Fruit fly (Drosophila melanogaster) whole organism, wandering third instar larva: ENCODE results near the gene pn.

Source experiments
- CG32264 ChIP-seq: fragments of 200-800 bp; sonication (Bioruptor generic); optimal IDR thresholded peaks from 2 replicates; lab custom pipeline; 2016; ENCODE audit warnings: missing biosample characterization, missing genetic modification characterization
- CrebA ChIP-seq: fragments of 200-800 bp; sonication (Bioruptor generic); optimal IDR thresholded peaks from 2 replicates; lab custom pipeline; 2016; ENCODE audit warnings: missing biosample characterization, mild to moderate bottlenecking, missing genetic modification characterization, borderline replicate concordance
- Hr78 ChIP-seq: fragments of >200 bp; optimal IDR thresholded peaks from 2 replicates; lab custom pipeline; 2017; ENCODE audit warnings: missing biosample characterization, missing genetic modification characterization
- Hr83 ChIP-seq: fragments of 200-300 bp; sonication (Bioruptor generic); optimal IDR thresholded peaks from 2 replicates; lab custom pipeline; 2016; ENCODE audit warnings: missing biosample characterization, mild to moderate bottlenecking, missing genetic modification characterization, moderate library complexity; ENCODE audit not compliant: poor library complexity, severe bottlenecking
- Jra ChIP-seq: sonication (Bioruptor generic); optimal IDR thresholded peaks from 2 replicates; lab custom pipeline; 2016; ENCODE audit warnings: missing biosample characterization, missing genetic modification characterization
- Myc ChIP-seq: fragments of >200 bp; optimal IDR thresholded peaks from 2 replicates; lab custom pipeline; 2017
- Rel ChIP-seq, 2 experiments: fragments of 200-800 bp; sonication (Bioruptor generic) in 1 of 2; optimal IDR thresholded peaks; 2 replicates in 1 of 2; 3 replicates in 1 of 2; lab custom pipeline; 2016 to 2019; ENCODE audit warnings: mild to moderate bottlenecking in 2 of 2, missing biosample characterization in 2 of 2, missing genetic modification characterization in 2 of 2, moderate library complexity in 1 of 2
- dsf ChIP-seq: sonication (Bioruptor generic); optimal IDR thresholded peaks from 2 replicates; lab custom pipeline; 2016; ENCODE audit warnings: missing biosample characterization, missing genetic modification characterization, borderline replicate concordance
- fru ChIP-seq: fragments of 200-800 bp; sonication (Bioruptor generic); optimal IDR thresholded peaks from 3 replicates; lab custom pipeline; 2016; ENCODE audit warnings: missing biosample characterization, mild to moderate bottlenecking, missing genetic modification characterization
- lola ChIP-seq: fragments of >200 bp; optimal IDR thresholded peaks from 2 replicates; lab custom pipeline; 2017; ENCODE audit warnings: missing biosample characterization, missing genetic modification characterization
- psq ChIP-seq: fragments of 200-800 bp; sonication (Bioruptor generic); optimal IDR thresholded peaks from 3 replicates; lab custom pipeline; 2017; ENCODE audit warnings: missing biosample characterization, mild to moderate bottlenecking, missing genetic modification characterization, moderate library complexity

DNA sequence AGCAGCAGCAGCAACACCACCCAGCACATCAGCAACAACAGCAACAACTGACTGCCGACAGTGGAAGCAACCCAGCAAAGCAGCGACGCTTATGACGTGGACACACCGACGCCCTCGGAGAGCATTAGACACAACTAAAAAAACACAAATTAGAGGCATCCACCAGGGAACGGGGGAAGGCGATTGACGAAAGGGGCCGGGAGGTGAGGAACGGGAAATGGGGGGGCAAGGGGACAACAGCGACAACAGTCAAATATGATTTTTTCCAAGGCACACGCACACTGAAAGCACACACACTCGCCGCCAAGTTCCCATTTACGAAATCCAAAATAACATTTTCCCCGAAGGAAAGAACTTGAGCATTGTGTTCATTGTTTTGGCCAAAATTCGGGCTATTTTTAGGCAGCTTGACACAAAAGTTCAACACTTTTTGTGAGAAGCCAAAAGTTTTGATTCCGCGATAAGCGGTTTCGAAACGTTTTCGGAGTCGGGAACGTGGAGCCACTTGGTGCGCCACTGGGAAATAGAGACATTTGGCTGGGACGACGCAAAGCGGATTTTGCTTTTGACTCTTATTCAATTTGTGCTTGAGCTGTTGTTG is 27.7 kb downstream of the pn start:
- TF ChIP-seq Jra: no peak
- TF ChIP-seq Rel (GFP tag; optimal IDR thresholded peaks at IDR 0.05; lab: Kevin White, UChicago): no peak
- TF ChIP-seq Rel (tag; optimal IDR thresholded peaks at IDR 0.05; lab: Kevin White, UChicago): no peak
- TF ChIP-seq Hr78: no peak
- no peak for TF ChIP-seq lola (GFP tag; lab: Kevin White, UChicago)
- no peak for TF ChIP-seq CG32264 (GFP tag; lab: Kevin White, UChicago)
- TF ChIP-seq Myc: no peak
- TF ChIP-seq CrebA: no peak
- no peak for TF ChIP-seq psq (GFP tag; lab: Kevin White, UChicago)
- TF ChIP-seq fru: no peak
- no peak for TF ChIP-seq dsf
- TF ChIP-seq Hr83 (GFP tag; lab: Kevin White, UChicago): no peak
